Worm (Caenorhabditis elegans) whole organism, late embryonic: Measurements from ENCODE around the gene T06A1.5.

Experiments
- K09A11.1 ChIP-seq: sonication (generic microtip); optimal IDR thresholded peaks from 2 replicates; lab custom pipeline; 2017; ENCODE audit warnings: antibody characterized with exemption, mild to moderate bottlenecking, missing genetic modification characterization, missing compliant biosample characterization; ENCODE audit not compliant: insufficient read depth
- ceh-18 ChIP-seq: sonication (generic microtip); optimal IDR thresholded peaks from 2 replicates; lab custom pipeline; 2016; ENCODE audit warnings: missing genetic modification characterization, missing compliant biosample characterization
- ceh-9 ChIP-seq: sonication (generic microtip); optimal IDR thresholded peaks from 2 replicates; lab custom pipeline; 2016; ENCODE audit warnings: mild to moderate bottlenecking, missing genetic modification characterization, inconsistent platforms, missing compliant biosample characterization
- hlh-15 ChIP-seq: sonication (generic microtip); optimal IDR thresholded peaks from 2 replicates; lab custom pipeline; 2016; ENCODE audit warnings: missing genetic modification characterization, missing compliant biosample characterization
- nhr-11 ChIP-seq: fragments of 150-350 bp; optimal IDR thresholded peaks from 2 replicates; lab custom pipeline; 2014; ENCODE audit warnings: missing biosample characterization, missing genetic modification characterization
- pat-9 ChIP-seq: fragments of 200-800 bp; sonication (Bioruptor generic); optimal IDR thresholded peaks from 2 replicates; lab custom pipeline; 2018; ENCODE audit warnings: mild to moderate bottlenecking, missing genetic modification characterization, moderate library complexity, missing compliant biosample characterization
- pax-1 ChIP-seq: fragments of 150-350 bp; optimal IDR thresholded peaks from 2 replicates; lab custom pipeline; 2014; ENCODE audit warnings: missing biosample characterization, missing genetic modification characterization
- unc-55 ChIP-seq: sonication (generic microtip); optimal IDR thresholded peaks from 2 replicates; lab custom pipeline; 2017; ENCODE audit warnings: missing biosample characterization, missing genetic modification reagents, missing genetic modification characterization

ce11 chrV:1883131-1883530, 43.9 kb upstream of the T06A1.5 start:
- TF ChIP-seq nhr-11 (tag; lab: Kevin White, UChicago) (no peak), hlh-15 (tag; lab: Kevin White, UChicago) (no peak), K09A11.1 (tag; lab: Kevin White, UChicago) (no peak), pat-9 (tag; lab: Kevin White, UChicago) (no peak), pax-1 (no peak), ceh-18 (no peak), unc-55 (GFP tag; lab: Kevin White, UChicago) (no peak), ceh-9 (tag; lab: Kevin White, UChicago) (no peak)
